Fruit fly (Drosophila melanogaster): ENCODE results near the gene qjt.

dm6 chr3L:17474711-17475451 lies 4.0 kb upstream of the qjt start, which contains the start of the genes UQCR-Q and CG46525:
- TF ChIP-seq Pif1B (GFP tag; optimal IDR thresholded peaks at IDR 0.05) (no peak), Ets98B (GFP tag; IDR thresholded peaks at IDR 0.05) (no peak), CG9948 (tag; optimal IDR thresholded peaks at IDR 0.05) (no peak), CG17806 (tag; optimal IDR thresholded peaks at IDR 0.05) (no peak), gl (tag; optimal IDR thresholded peaks at IDR 0.05) (no peak)
